Worm (Caenorhabditis elegans): Measurements from ENCODE around the gene fkh-2.

fkh-2 gene

ce11 chrX:3785111-3785808 lies 43.1 kb upstream of the fkh-2 start:
- TF ChIP-seq hlh-30 (tag; optimal IDR thresholded peaks at IDR 0.05; ENCODE audit: insufficient read depth) = peak; percentile 13
- TF ChIP-seq dpl-1 (GFP tag; optimal IDR thresholded peaks at IDR 0.05) = no peak
- TF ChIP-seq nhr-6 (tag; optimal IDR thresholded peaks at IDR 0.05) = no peak
- TF ChIP-seq nhr-28 (tag; optimal IDR thresholded peaks at IDR 0.05) = peak; percentile 24
- no peak for TF ChIP-seq daf-16 (GFP tag; optimal IDR thresholded peaks at IDR 0.05)
- peak; percentile 96 for TF ChIP-seq daf-16 (tag; optimal IDR thresholded peaks at IDR 0.05)
- TF ChIP-seq Y5F2A.4 (GFP tag; optimal IDR thresholded peaks at IDR 0.05) = no peak
- TF ChIP-seq lin-13 (GFP tag; optimal IDR thresholded peaks at IDR 0.05) = no peak
- TF ChIP-seq lin-38 (GFP tag; IDR thresholded peaks at IDR 0.05) = no peak
- no peak for TF ChIP-seq php-3 (GFP tag; IDR thresholded peaks at IDR 0.05)
- no peak for TF ChIP-seq T20F7.1 (GFP tag; optimal IDR thresholded peaks at IDR 0.05)
- no peak for TF ChIP-seq tra-1 (GFP tag; IDR thresholded peaks at IDR 0.05)
- TF ChIP-seq nhr-76 (tag; optimal IDR thresholded peaks at IDR 0.05) = no peak
- no peak for TF ChIP-seq ztf-11 (tag; optimal IDR thresholded peaks at IDR 0.05)
- peak; percentile 30 for TF ChIP-seq dve-1 (tag; optimal IDR thresholded peaks at IDR 0.05; ENCODE audit: insufficient read depth)
- no peak for TF ChIP-seq F37D6.2 (tag; optimal IDR thresholded peaks at IDR 0.05)
- TF ChIP-seq ceh-20 (GFP tag; IDR thresholded peaks at IDR 0.05) = no peak
- peak; percentile 32 for TF ChIP-seq pqm-1 (tag; optimal IDR thresholded peaks at IDR 0.05)
- TF ChIP-seq ceh-32 (tag; optimal IDR thresholded peaks at IDR 0.05; ENCODE audit: poor library complexity) = no peak
- TF ChIP-seq arid-1 (GFP tag; conservative IDR thresholded peaks at IDR 0.05) = no peak
- TF ChIP-seq ZK546.5 (tag; optimal IDR thresholded peaks at IDR 0.05) = no peak

- TF ChIP-seq unc-62 (GFP tag; optimal IDR thresholded peaks at IDR 0.05 in 1 of 2) (peak in 1 of 2 experiments; percentile 97), unc-62 (tag; optimal IDR thresholded peaks at IDR 0.05) (no peak), saeg-2 (GFP tag; IDR thresholded peaks at IDR 0.05) (no peak), hmg-1.1 (GFP tag; IDR thresholded peaks at IDR 0.05) (no peak)
Measured at ce11 chrX:3783659-3784058, 41.5 kb upstream of the fkh-2 start.

ce11 chrX:3781040-3781439 lies 38.9 kb upstream of the fkh-2 start, which contains the start of gene marg-1:
Gene marg-1, minus strand, starts transcription at chrX:3781140.
- TF ChIP-seq aha-1 (tag) (peak; percentile 27), Y75B8A.6 (GFP tag; IDR thresholded peaks at IDR 0.05) (no peak)

- TF ChIP-seq nhr-28 (tag; optimal IDR thresholded peaks at IDR 0.05) (peak; percentile 7), nhr-111 (GFP tag; optimal IDR thresholded peaks at IDR 0.05) (no peak), pha-4 (GFP tag; IDR thresholded peaks at IDR 0.05) (no peak), pha-4 (tag; optimal IDR thresholded peaks at IDR 0.05) (no peak), daf-12 (tag; optimal IDR thresholded peaks at IDR 0.05) (no peak), lin-39 (tag; optimal IDR thresholded peaks at IDR 0.05) (no peak), mxl-3 (GFP tag; optimal IDR thresholded peaks at IDR 0.05) (peak; percentile 5), arid-1 (GFP tag; conservative IDR thresholded peaks at IDR 0.05) (no peak), snpc-4 (tag; optimal IDR thresholded peaks at IDR 0.05) (no peak), saeg-2 (GFP tag; IDR thresholded peaks at IDR 0.05) (no peak), attf-4 (tag; optimal IDR thresholded peaks at IDR 0.05) (no peak), daf-19 (GFP tag; conservative IDR thresholded peaks at IDR 0.05) (no peak), unc-62 (GFP tag; optimal IDR thresholded peaks at IDR 0.05 in 1 of 2) (peak in 1 of 2 experiments; percentile 95), unc-62 (tag; optimal IDR thresholded peaks at IDR 0.05) (no peak), hlh-11 (tag; optimal IDR thresholded peaks at IDR 0.05) (peak; percentile 14), egl-27 (tag; optimal IDR thresholded peaks at IDR 0.05) (no peak), aha-1 (tag) (peak; percentile 4), sdz-12 (GFP tag; optimal IDR thresholded peaks at IDR 0.05) (no peak), ctbp-1 (GFP tag; IDR thresholded peaks at IDR 0.05) (no peak)
Measured at ce11 chrX:3773233-3773632, 31.1 kb upstream of the fkh-2 start.
